Fruit fly (Drosophila melanogaster): Measurements from ENCODE around the gene CG3386.
A peak's percentile ranks its signal among the peaks of the same experiment; 100 is the strongest.

CG3386 gene

dm6 chr3L:690031-690686 is 7.9 kb upstream of the CG3386 start, which contains the start of the genes CG32483 and RabX6 (continued):
- TF ChIP-seq CG13624 (GFP tag; optimal IDR thresholded peaks at IDR 0.05): no peak
- TF ChIP-seq CG15479 (GFP tag; optimal IDR thresholded peaks at IDR 0.05): peak; percentile 58
- no peak for TF ChIP-seq CG11456 (GFP tag; IDR thresholded peaks at IDR 0.05)
- TF ChIP-seq CG13287 (GFP tag; IDR thresholded peaks at IDR 0.05; ENCODE audit: partially characterized antibody): peak; percentile 65
- TF ChIP-seq CG9817 (tag; optimal IDR thresholded peaks at IDR 0.05): no peak
- peak; percentile 9 for TF ChIP-seq Sry-δ (GFP tag; optimal IDR thresholded peaks at IDR 0.05)
- no peak for TF ChIP-seq sr (GFP tag; IDR thresholded peaks at IDR 0.05)
- no peak for TF ChIP-seq Six4 (GFP tag; optimal IDR thresholded peaks at IDR 0.05)
- peak; percentile 8 for TF ChIP-seq ewg (GFP tag; optimal IDR thresholded peaks at IDR 0.05)
- TF ChIP-seq stwl (tag; optimal IDR thresholded peaks at IDR 0.05): peak; percentile 74
- TF ChIP-seq sqz (GFP tag; optimal IDR thresholded peaks at IDR 0.05): peak; percentile 2
- no peak for TF ChIP-seq CG9932 (GFP tag; IDR thresholded peaks at IDR 0.05)
- no peak for TF ChIP-seq Ssrp (tag; optimal IDR thresholded peaks at IDR 0.05)
- 0 out of 2 replicates have a peak, but pooled peaks have one; percentile 22 for TF ChIP-seq Bgb (GFP tag; IDR thresholded peaks at IDR 0.05; ENCODE audit: partially characterized antibody)
- TF ChIP-seq slou (GFP tag; optimal IDR thresholded peaks at IDR 0.05): no peak
- TF ChIP-seq CG1603 (tag; optimal IDR thresholded peaks at IDR 0.05): peak; percentile 25
- TF ChIP-seq bbx (GFP tag; IDR thresholded peaks at IDR 0.05; ENCODE audit: partially characterized antibody): no peak
- peak; percentile 90 for TF ChIP-seq Dp (GFP tag; optimal IDR thresholded peaks at IDR 0.05)
- no peak for TF ChIP-seq CG14050 (GFP tag; IDR thresholded peaks at IDR 0.05)
- TF ChIP-seq CG4424 (GFP tag; optimal IDR thresholded peaks at IDR 0.05): no peak
- peak; percentile 54 for TF ChIP-seq pzg (GFP tag; optimal IDR thresholded peaks at IDR 0.05)
- peak; percentile 40; the same call in 1 of the 2 replicates for TF ChIP-seq unc-4 (GFP tag; IDR thresholded peaks at IDR 0.05; ENCODE audit: partially characterized antibody)
- no peak for TF ChIP-seq CG18476 (GFP tag; optimal IDR thresholded peaks at IDR 0.05)
- peak; percentile 55; the same call in 2 of the 4 replicates for TF ChIP-seq Dll (GFP tag; IDR thresholded peaks at IDR 0.05; ENCODE audit: partially characterized antibody)
- no peak for TF ChIP-seq CG5180 (GFP tag; optimal IDR thresholded peaks at IDR 0.05)
- no peak for TF ChIP-seq BtbVII (GFP tag; optimal IDR thresholded peaks at IDR 0.05)
- peak; percentile 15 for TF ChIP-seq Fer1 (GFP tag; optimal IDR thresholded peaks at IDR 0.05)
- peak; percentile 63 for TF ChIP-seq Myb (GFP tag; optimal IDR thresholded peaks at IDR 0.05)
- peak; percentile 97 for TF ChIP-seq CG15514 (GFP tag; optimal IDR thresholded peaks at IDR 0.05)
- peak; percentile 5 for TF ChIP-seq Med (GFP tag)
- no peak for TF ChIP-seq chn (GFP tag; optimal IDR thresholded peaks at IDR 0.05)
- TF ChIP-seq CG10267 (tag; optimal IDR thresholded peaks at IDR 0.05): peak; percentile 3
- TF ChIP-seq gfzf (GFP tag; optimal IDR thresholded peaks at IDR 0.05): peak; percentile 18
- 0 out of 3 replicates have a peak, but pooled peaks have one; percentile 22 for TF ChIP-seq Doc3 (GFP tag; IDR thresholded peaks at IDR 0.05; ENCODE audit: partially characterized antibody)
- TF ChIP-seq sisA (GFP tag; IDR thresholded peaks at IDR 0.05): no peak
- TF ChIP-seq grn (GFP tag; optimal IDR thresholded peaks at IDR 0.05): peak; percentile 98
- TF ChIP-seq CG3838 (GFP tag; optimal IDR thresholded peaks at IDR 0.05): peak; percentile 95
- no peak for TF ChIP-seq CG12236 (GFP tag; optimal IDR thresholded peaks at IDR 0.05)
- TF ChIP-seq CG14710 (tag; optimal IDR thresholded peaks at IDR 0.05): peak; percentile 4
- TF ChIP-seq Scr (GFP tag; IDR thresholded peaks at IDR 0.05; ENCODE audit: partially characterized antibody): peak; percentile 30
- no peak for TF ChIP-seq MTF-1 (GFP tag; optimal IDR thresholded peaks at IDR 0.05; ENCODE audit: borderline replicate concordance)
